Worm (Caenorhabditis elegans) whole organism, late embryonic: ENCODE results near the gene twk-7.

Source experiments
- F13H6.1 ChIP-seq: sonication (generic microtip); optimal IDR thresholded peaks from 2 replicates; lab custom pipeline; 2016; ENCODE audit warnings: missing genetic modification characterization, missing compliant biosample characterization
- K02D7.2 ChIP-seq: sonication (generic microtip); optimal IDR thresholded peaks from 2 replicates; lab custom pipeline; 2017; ENCODE audit warnings: mild to moderate bottlenecking, missing genetic modification characterization, missing compliant biosample characterization
- K09A11.1 ChIP-seq: sonication (generic microtip); optimal IDR thresholded peaks from 2 replicates; lab custom pipeline; 2017; ENCODE audit warnings: antibody characterized with exemption, mild to moderate bottlenecking, missing genetic modification characterization, missing compliant biosample characterization; ENCODE audit not compliant: insufficient read depth
- Y22D7AL.16 ChIP-seq: sonication (generic microtip); optimal IDR thresholded peaks from 2 replicates; lab custom pipeline; 2016; ENCODE audit warnings: missing genetic modification characterization, missing compliant biosample characterization
- ceh-14 ChIP-seq: sonication (generic microtip); optimal IDR thresholded peaks from 2 replicates; lab custom pipeline; 2016; ENCODE audit warnings: missing genotype, missing genetic modification characterization, missing compliant biosample characterization
- ceh-18 ChIP-seq: sonication (generic microtip); optimal IDR thresholded peaks from 2 replicates; lab custom pipeline; 2016; ENCODE audit warnings: missing genetic modification characterization, missing compliant biosample characterization
- ceh-19 ChIP-seq: fragments of 200-800 bp; sonication (Bioruptor generic); optimal IDR thresholded peaks from 2 replicates; lab custom pipeline; 2018; ENCODE audit warnings: mild to moderate bottlenecking, missing genetic modification characterization, missing compliant biosample characterization
- ceh-2 ChIP-seq: sonication (generic microtip); optimal IDR thresholded peaks from 2 replicates; lab custom pipeline; 2016; ENCODE audit warnings: missing genotype, missing genetic modification characterization, missing compliant biosample characterization
- ceh-22 ChIP-seq: sonication (generic microtip); optimal IDR thresholded peaks from 2 replicates; lab custom pipeline; 2017; ENCODE audit warnings: missing biosample characterization, missing genetic modification characterization
- ceh-24 ChIP-seq: sonication (generic microtip); optimal IDR thresholded peaks from 2 replicates; lab custom pipeline; 2016; ENCODE audit warnings: mild to moderate bottlenecking, missing genetic modification characterization, missing compliant biosample characterization
- ceh-30 ChIP-seq: fragments of 150-350 bp; optimal IDR thresholded peaks from 2 replicates; lab custom pipeline; 2014; ENCODE audit warnings: missing biosample characterization, missing genetic modification characterization
- ceh-31 ChIP-seq: sonication (generic microtip); optimal IDR thresholded peaks from 2 replicates; lab custom pipeline; 2016; ENCODE audit warnings: missing genetic modification characterization, missing compliant biosample characterization
- ceh-45 ChIP-seq: fragments of 200-800 bp; sonication (Bioruptor generic); IDR thresholded peaks from 2 replicates; pipeline ENCODE4 v1.3.6; 2022; ENCODE audit warnings: missing genetic modification reagents, missing genetic modification characterization, missing compliant biosample characterization
- ceh-48 ChIP-seq: sonication (generic microtip); optimal IDR thresholded peaks from 2 replicates; lab custom pipeline; 2016; ENCODE audit warnings: missing genetic modification characterization, inconsistent platforms, missing compliant biosample characterization
- ceh-6 ChIP-seq: fragments of 200-800 bp; sonication (Bioruptor generic); optimal IDR thresholded peaks from 2 replicates; lab custom pipeline; 2018; ENCODE audit warnings: mild to moderate bottlenecking, missing genetic modification characterization, missing compliant biosample characterization
- ceh-9 ChIP-seq: sonication (generic microtip); optimal IDR thresholded peaks from 2 replicates; lab custom pipeline; 2016; ENCODE audit warnings: mild to moderate bottlenecking, missing genetic modification characterization, inconsistent platforms, missing compliant biosample characterization
- che-1 ChIP-seq: sonication (generic microtip); optimal IDR thresholded peaks from 2 replicates; lab custom pipeline; 2016; ENCODE audit warnings: mild to moderate bottlenecking, missing genetic modification characterization, missing compliant biosample characterization
- dmd-4 ChIP-seq: sonication (generic microtip); optimal IDR thresholded peaks from 2 replicates; lab custom pipeline; 2016; ENCODE audit warnings: borderline replicate concordance, missing genetic modification characterization, missing compliant biosample characterization
- elt-4 ChIP-seq: sonication (generic microtip); optimal IDR thresholded peaks from 2 replicates; lab custom pipeline; 2016; ENCODE audit warnings: missing genetic modification characterization, missing compliant biosample characterization
- ets-4 ChIP-seq: sonication (generic microtip); optimal IDR thresholded peaks from 2 replicates; lab custom pipeline; 2016; ENCODE audit warnings: missing genetic modification characterization, missing compliant biosample characterization
- eyg-1 ChIP-seq: sonication (generic microtip); optimal IDR thresholded peaks from 2 replicates; lab custom pipeline; 2016; ENCODE audit warnings: missing genotype, missing genetic modification characterization, missing compliant biosample characterization
- gmeb-2 ChIP-seq: sonication (generic microtip); optimal IDR thresholded peaks from 2 replicates; lab custom pipeline; 2016; ENCODE audit warnings: missing genetic modification characterization, inconsistent platforms, missing compliant biosample characterization
- hlh-13 ChIP-seq: fragments of 200-800 bp; sonication (Bioruptor generic); optimal IDR thresholded peaks from 2 replicates; lab custom pipeline; 2018; ENCODE audit warnings: mild to moderate bottlenecking, missing genetic modification characterization, missing compliant biosample characterization
- hlh-15 ChIP-seq: sonication (generic microtip); optimal IDR thresholded peaks from 2 replicates; lab custom pipeline; 2016; ENCODE audit warnings: missing genetic modification characterization, missing compliant biosample characterization
- lin-11 ChIP-seq: fragments of 200-800 bp; sonication (Bioruptor generic); optimal IDR thresholded peaks from 2 replicates; lab custom pipeline; 2018; ENCODE audit warnings: mild to moderate bottlenecking, missing genetic modification characterization, missing compliant biosample characterization
- mec-3 ChIP-seq: sonication (generic microtip); optimal IDR thresholded peaks from 2 replicates; lab custom pipeline; 2016; ENCODE audit warnings: borderline replicate concordance, missing genetic modification characterization, missing compliant biosample characterization
- nfya-1 ChIP-seq: sonication (generic microtip); optimal IDR thresholded peaks from 2 replicates; lab custom pipeline; 2017; ENCODE audit warnings: missing genetic modification characterization, mild to moderate bottlenecking, missing compliant biosample characterization, antibody characterized with exemption, moderate library complexity
- nhr-11 ChIP-seq: fragments of 150-350 bp; optimal IDR thresholded peaks from 2 replicates; lab custom pipeline; 2014; ENCODE audit warnings: missing biosample characterization, missing genetic modification characterization
- pat-9 ChIP-seq: fragments of 200-800 bp; sonication (Bioruptor generic); optimal IDR thresholded peaks from 2 replicates; lab custom pipeline; 2018; ENCODE audit warnings: mild to moderate bottlenecking, missing genetic modification characterization, moderate library complexity, missing compliant biosample characterization
- pax-1 ChIP-seq: fragments of 150-350 bp; optimal IDR thresholded peaks from 2 replicates; lab custom pipeline; 2014; ENCODE audit warnings: missing biosample characterization, missing genetic modification characterization
- pha-2 ChIP-seq: sonication (generic microtip); optimal IDR thresholded peaks from 2 replicates; lab custom pipeline; 2017; ENCODE audit warnings: mild to moderate bottlenecking, missing genetic modification characterization, missing compliant biosample characterization
- pha-4 ChIP-seq: fragments of 150-350 bp; optimal IDR thresholded peaks from 2 replicates; lab custom pipeline; 2018; ENCODE audit warnings: missing biosample characterization, missing genetic modification reagents, missing genetic modification characterization
- pqm-1 ChIP-seq: sonication (generic microtip); optimal IDR thresholded peaks from 2 replicates; lab custom pipeline; 2016; ENCODE audit warnings: missing genetic modification characterization, missing compliant biosample characterization
- ref-2 ChIP-seq: sonication (generic microtip); optimal IDR thresholded peaks from 2 replicates; lab custom pipeline; 2016; ENCODE audit warnings: missing genetic modification characterization, missing compliant biosample characterization
- rnt-1 ChIP-seq: sonication (generic microtip); optimal IDR thresholded peaks from 2 replicates; lab custom pipeline; 2016; ENCODE audit warnings: missing genetic modification characterization, missing compliant biosample characterization
- sdc-2 ChIP-seq: sonication (generic microtip); optimal IDR thresholded peaks from 2 replicates; lab custom pipeline; 2016; ENCODE audit warnings: missing genotype, missing genetic modification characterization, missing compliant biosample characterization
- sox-2 ChIP-seq: fragments of 200-800 bp; sonication (Bioruptor generic); IDR thresholded peaks from 2 replicates; pipeline ENCODE4 v1.3.6; 2022; ENCODE audit warnings: missing genetic modification reagents, missing genetic modification characterization, missing compliant biosample characterization
- sox-4 ChIP-seq: sonication (generic microtip); optimal IDR thresholded peaks from 2 replicates; lab custom pipeline; 2017; ENCODE audit warnings: mild to moderate bottlenecking, missing genetic modification characterization, inconsistent platforms, missing compliant biosample characterization
- syd-9 ChIP-seq: sonication (generic microtip); optimal IDR thresholded peaks from 2 replicates; lab custom pipeline; 2016; ENCODE audit warnings: mild to moderate bottlenecking, missing genetic modification characterization, moderate library complexity, missing compliant biosample characterization
- ttx-3 ChIP-seq: sonication (generic microtip); optimal IDR thresholded peaks from 2 replicates; lab custom pipeline; 2016; ENCODE audit warnings: missing genetic modification reagents, missing genetic modification characterization, missing compliant biosample characterization
- unc-42 ChIP-seq: sonication (generic microtip); optimal IDR thresholded peaks from 2 replicates; lab custom pipeline; 2016; ENCODE audit warnings: missing genotype, missing genetic modification characterization, missing compliant biosample characterization
- unc-86 ChIP-seq: sonication (generic microtip); optimal IDR thresholded peaks from 2 replicates; lab custom pipeline; 2016; ENCODE audit warnings: missing genetic modification characterization, missing compliant biosample characterization
- ztf-16 ChIP-seq: sonication (generic microtip); optimal IDR thresholded peaks from 2 replicates; lab custom pipeline; 2017; ENCODE audit warnings: missing genetic modification characterization, missing compliant biosample characterization

The twk-7 gene

DNA sequence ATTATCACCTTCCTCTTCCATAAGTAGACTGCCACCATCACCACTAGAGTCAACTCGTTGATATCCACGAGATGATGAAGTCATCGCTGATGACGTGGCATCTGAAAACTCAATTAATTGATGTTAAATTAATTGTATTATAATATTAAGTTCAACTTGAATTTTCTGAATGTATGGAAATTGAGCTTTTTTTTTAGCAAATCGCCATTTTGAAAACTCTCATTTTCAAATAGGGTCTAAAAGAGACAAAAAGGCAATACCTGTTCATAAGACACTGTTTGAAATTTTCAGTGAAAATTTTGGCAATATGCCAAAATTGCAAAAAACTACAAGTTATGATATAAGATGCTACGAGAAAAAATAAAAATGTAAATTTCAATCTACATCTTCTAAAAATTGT is at the start of gene twk-7:
twk-7 (minus strand) TSS at position 101 of the 400 bp plus-strand sequence.
- TF ChIP-seq lin-11 (tag; lab: Kevin White, UChicago) (no peak), pax-1 (tag; lab: Kevin White, UChicago) (no peak), ets-4 (tag; lab: Kevin White, UChicago) (no peak), Y22D7AL.16 (tag; lab: Kevin White, UChicago) (no peak), unc-42 (tag; lab: Kevin White, UChicago) (no peak), syd-9 (no peak), ceh-2 (no peak), pha-2 (tag; lab: Kevin White, UChicago) (no peak), ceh-18 (tag; lab: Kevin White, UChicago) (no peak), mec-3 (no peak), ceh-22 (tag; lab: Kevin White, UChicago) (no peak), hlh-15 (tag; lab: Kevin White, UChicago) (no peak), rnt-1 (no peak)
- TF ChIP-seq, all 69 proteins: peak for 0

- no peak for TF ChIP-seq ceh-24 (tag; lab: Kevin White, UChicago)
- no peak for TF ChIP-seq ztf-16 (tag; lab: Kevin White, UChicago)
- no peak for TF ChIP-seq pat-9 (tag; lab: Kevin White, UChicago)
- TF ChIP-seq che-1 (tag; lab: Kevin White, UChicago): no peak
- TF ChIP-seq ceh-6: no peak
- TF ChIP-seq eyg-1 (tag; lab: Kevin White, UChicago): no peak
- TF ChIP-seq ceh-22 (tag; lab: Kevin White, UChicago): no peak
- no peak for TF ChIP-seq ceh-9 (tag; lab: Kevin White, UChicago)
- TF ChIP-seq nhr-11: no peak
- TF ChIP-seq pha-2 (tag; lab: Kevin White, UChicago): no peak
- TF ChIP-seq sox-2 (GFP tag; lab: Robert Waterston, UW): no peak
- TF ChIP-seq pha-4 (tag; lab: Kevin White, UChicago): no peak
- TF ChIP-seq dmd-4: no peak
- no peak for TF ChIP-seq K02D7.2 (tag; lab: Kevin White, UChicago)
- no peak for TF ChIP-seq gmeb-2 (tag; lab: Kevin White, UChicago)
- TF ChIP-seq ceh-30 (tag; lab: Kevin White, UChicago): no peak
- no peak for TF ChIP-seq ceh-45 (GFP tag; lab: Robert Waterston, UW)
- TF ChIP-seq ttx-3 (tag; lab: Kevin White, UChicago): no peak
- TF ChIP-seq rnt-1: no peak
- TF ChIP-seq mec-3: no peak
These were observed 49.8 kb upstream of the twk-7 start, which contains the start of gene B0303.7 for ce11 chrIII:8693322-8693721. Gene B0303.7, plus strand, starts transcription at chrIII:8693622.

DNA sequence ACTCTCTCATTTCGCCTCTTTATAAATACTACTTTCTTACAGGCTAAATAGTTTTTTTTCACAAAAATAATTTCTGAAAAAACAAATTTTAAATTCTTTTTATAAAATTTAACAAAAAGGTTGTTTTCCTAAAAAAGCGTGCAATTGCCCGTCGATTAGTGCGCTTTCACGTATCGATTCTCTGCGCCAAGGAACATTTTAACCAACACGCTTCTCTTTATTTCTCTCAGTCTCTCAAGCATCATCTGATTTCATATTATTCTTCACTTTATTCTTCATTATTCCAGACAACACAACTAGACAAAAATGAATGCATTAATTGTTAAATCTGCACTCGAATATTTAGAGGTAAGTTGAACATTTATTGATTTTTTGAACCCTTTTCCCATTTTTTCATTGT is 46.1 kb upstream of the twk-7 start, which contains the start of gene B0303.4:
B0303.4 (plus strand) TSS at position 196 of the 400 bp plus-strand sequence.
- TF ChIP-seq ceh-48 (tag; lab: Kevin White, UChicago) (peak; percentile 68), F13H6.1 (tag; lab: Kevin White, UChicago) (no peak), nfya-1 (tag; lab: Kevin White, UChicago) (peak; percentile 35), ceh-31 (tag; lab: Kevin White, UChicago) (peak; percentile 37), pax-1 (tag; lab: Kevin White, UChicago) (no peak), ttx-3 (tag; lab: Kevin White, UChicago) (no peak), unc-86 (tag; lab: Kevin White, UChicago) (no peak), ceh-14 (tag; lab: Kevin White, UChicago) (peak; percentile 5), ceh-6 (no peak), ceh-45 (GFP tag; lab: Robert Waterston, UW) (no peak)

ce11 chrIII:8689143-8689542 is 45.6 kb upstream of the twk-7 start:
- TF ChIP-seq unc-86 (tag; lab: Kevin White, UChicago) (no peak), che-1 (tag; lab: Kevin White, UChicago) (no peak), ceh-6 (no peak), elt-4 (no peak), ceh-45 (GFP tag; lab: Robert Waterston, UW) (no peak), ref-2 (tag; lab: Kevin White, UChicago) (no peak), eyg-1 (tag; lab: Kevin White, UChicago) (no peak), sdc-2 (tag; lab: Kevin White, UChicago) (no peak), pqm-1 (no peak), sox-4 (tag; lab: Kevin White, UChicago) (no peak), ceh-24 (tag; lab: Kevin White, UChicago) (no peak), K09A11.1 (tag; lab: Kevin White, UChicago) (no peak), ceh-14 (tag; lab: Kevin White, UChicago) (no peak), F13H6.1 (tag; lab: Kevin White, UChicago) (no peak), hlh-13 (GFP tag; lab: Kevin White, UChicago) (no peak), ceh-19 (no peak), unc-42 (tag; lab: Kevin White, UChicago) (no peak), mec-3 (no peak)
